Fruit fly (Drosophila melanogaster): Measurements from ENCODE around the gene CG17841.

The CG17841 gene

DNA sequence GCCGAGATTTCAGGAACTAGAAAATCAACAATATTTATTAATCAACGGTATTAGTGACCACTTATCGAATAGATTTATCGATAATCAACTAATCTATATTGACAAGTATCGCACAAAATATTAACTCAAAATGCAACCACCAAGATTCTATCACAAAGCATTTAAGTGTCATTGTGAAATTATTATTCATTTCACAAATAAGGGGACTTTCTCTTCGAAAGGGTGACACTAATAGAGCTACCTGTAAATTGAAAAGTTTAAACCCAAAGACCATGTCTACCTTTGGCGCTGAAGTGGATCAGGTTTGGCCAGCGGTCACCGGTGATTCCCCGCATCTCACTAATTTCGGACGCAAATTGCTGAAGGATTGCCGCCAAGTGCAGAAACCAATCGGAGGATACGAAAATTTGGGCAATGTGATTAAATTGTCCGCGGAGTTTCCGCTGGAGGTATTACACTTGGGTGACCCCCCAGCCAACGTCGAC is 41.5 kb upstream of the CG17841 start, which contains the start of gene CG2909:
Gene CG2909 (plus strand): TSS at position 119 of the 485 bp plus-strand sequence.
- TF ChIP-seq Rel (GFP tag; optimal IDR thresholded peaks at IDR 0.05) = no peak
- TF ChIP-seq Rel (tag; optimal IDR thresholded peaks at IDR 0.05) = peak; percentile 97
- TF ChIP-seq lola (GFP tag; optimal IDR thresholded peaks at IDR 0.05) = no peak

DNA sequence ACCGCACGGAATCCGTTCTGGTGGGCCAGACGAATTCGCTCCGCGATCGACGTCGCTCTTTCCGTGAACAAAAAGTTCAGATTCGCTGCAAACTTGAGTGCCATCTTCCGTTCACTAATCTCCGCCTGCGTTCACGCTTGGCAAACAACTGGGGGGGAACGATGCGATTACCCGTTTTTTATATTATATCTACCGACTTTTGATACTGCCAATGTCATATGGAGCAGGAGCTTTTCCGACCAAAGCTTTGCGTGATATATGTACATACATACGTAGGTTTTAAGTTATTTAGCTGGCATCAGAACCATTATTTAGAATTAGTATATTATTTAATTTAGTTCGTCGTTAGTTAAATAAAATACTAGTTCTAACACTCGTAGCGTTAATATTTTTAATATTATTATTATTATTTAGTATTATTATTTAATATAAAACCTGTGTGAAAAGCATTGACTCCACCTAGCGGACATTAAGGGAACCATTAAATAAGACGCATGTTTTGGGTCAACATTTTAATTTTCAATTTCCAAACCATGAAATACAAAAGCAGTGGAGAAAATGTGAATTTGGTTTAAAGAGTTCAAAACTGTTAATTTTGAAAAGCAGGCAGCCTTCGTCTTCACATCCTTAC is 38.1 kb upstream of the CG17841 start, which contains the start of gene Gip:
Gene Gip (minus strand): TSS at position 214 of the 631 bp plus-strand sequence.
- TF ChIP-seq Hr83 (GFP tag; optimal IDR thresholded peaks at IDR 0.05; ENCODE audit: poor library complexity, severe bottlenecking) = peak; percentile 79
- no peak for TF ChIP-seq Rel (GFP tag; optimal IDR thresholded peaks at IDR 0.05)
- peak; percentile 73 for TF ChIP-seq Rel (tag; optimal IDR thresholded peaks at IDR 0.05)
- peak; percentile 35 for TF ChIP-seq Jra (GFP tag; optimal IDR thresholded peaks at IDR 0.05)
- peak; percentile 65 for TF ChIP-seq Vsx2 (GFP tag; optimal IDR thresholded peaks at IDR 0.05; ENCODE audit: partially characterized antibody)
- peak; percentile 48 for TF ChIP-seq Sp1 (GFP tag; optimal IDR thresholded peaks at IDR 0.05)
- peak; percentile 2 for TF ChIP-seq HLH106 (tag; optimal IDR thresholded peaks at IDR 0.05)
- no peak for TF ChIP-seq N (GFP tag; optimal IDR thresholded peaks at IDR 0.05)
- TF ChIP-seq Hnf4 (GFP tag; optimal IDR thresholded peaks at IDR 0.05) = peak; percentile 58
- peak; percentile 35 for TF ChIP-seq Dif (GFP tag; optimal IDR thresholded peaks at IDR 0.05; ENCODE audit: partially characterized antibody)
- no peak for TF ChIP-seq CG9705 (GFP tag; optimal IDR thresholded peaks at IDR 0.05)
- peak; percentile 55 for TF ChIP-seq br (GFP tag; optimal IDR thresholded peaks at IDR 0.05)
- peak; percentile 19 for TF ChIP-seq OdsH (GFP tag; optimal IDR thresholded peaks at IDR 0.05)
- peak in 1 of 2 experiments; percentile 18 for TF ChIP-seq foxo (GFP tag; optimal IDR thresholded peaks at IDR 0.05)
- TF ChIP-seq rgr (GFP tag; optimal IDR thresholded peaks at IDR 0.05) = peak; percentile 68
- TF ChIP-seq h (GFP tag; optimal IDR thresholded peaks at IDR 0.05) = peak; percentile 68
- no peak for TF ChIP-seq ey (GFP tag; optimal IDR thresholded peaks at IDR 0.05)
- peak; percentile 24 for TF ChIP-seq fru (GFP tag; optimal IDR thresholded peaks at IDR 0.05)
- TF ChIP-seq sage (GFP tag; optimal IDR thresholded peaks at IDR 0.05) = peak; percentile 47
- TF ChIP-seq sv (GFP tag; optimal IDR thresholded peaks at IDR 0.05) = no peak

DNA sequence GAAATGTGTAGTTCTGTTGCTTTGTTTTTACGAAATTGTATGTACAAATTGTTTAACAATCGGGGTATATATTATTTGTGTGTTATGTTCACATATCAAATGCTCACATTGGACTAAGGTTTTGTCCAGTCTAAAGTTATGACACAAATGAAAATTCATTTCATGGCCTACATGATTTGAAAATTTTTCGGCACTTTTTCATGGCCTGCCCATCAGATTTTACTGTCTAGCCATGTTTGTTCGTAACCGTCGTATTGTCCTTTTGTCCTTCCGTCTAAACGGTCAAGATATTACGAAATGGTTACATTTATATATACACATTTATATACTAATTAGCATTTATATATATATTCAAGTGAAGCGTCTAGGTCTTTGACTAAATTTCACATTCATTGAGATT is 36.1 kb upstream of the CG17841 start, which contains the start of gene CG15306:
Gene CG15306 (minus strand): TSS at position 101 of the 400 bp plus-strand sequence.
- TF ChIP-seq dl (GFP tag; optimal IDR thresholded peaks at IDR 0.05; ENCODE audit: insufficient read depth in 1 of 2, partially characterized antibody in 2 of 2) = no peak

DNA sequence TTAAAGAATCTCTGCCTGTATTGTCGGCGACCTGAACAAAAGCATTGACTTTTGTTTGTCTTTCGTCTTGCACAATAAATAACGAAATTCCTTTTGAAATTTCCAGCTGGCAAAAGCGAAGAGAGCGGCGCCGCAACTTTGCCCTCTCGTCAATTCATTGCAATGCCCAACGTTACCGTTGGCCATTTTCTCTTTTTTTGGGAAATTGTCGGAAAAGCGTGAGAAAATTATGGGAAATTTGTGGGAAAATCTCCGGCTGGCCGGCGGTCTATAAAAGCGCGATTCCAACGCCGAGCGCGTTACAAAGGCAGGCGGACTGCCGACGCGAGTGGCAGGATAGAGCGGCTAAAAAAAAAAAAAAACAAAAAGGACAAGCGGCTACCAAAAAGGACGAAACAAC is 34.5 kb upstream of the CG17841 start, which contains the start of gene CG43740:
Gene CG43740 (plus strand): TSS at position 301 of the 400 bp plus-strand sequence.
- TF ChIP-seq ey (GFP tag; optimal IDR thresholded peaks at IDR 0.05) = no peak
- no peak for TF ChIP-seq dmrt93B (GFP tag; optimal IDR thresholded peaks at IDR 0.05)
- TF ChIP-seq Hnf4 (GFP tag; optimal IDR thresholded peaks at IDR 0.05) = no peak
- TF ChIP-seq CG9705 (GFP tag; optimal IDR thresholded peaks at IDR 0.05) = no peak
- TF ChIP-seq woc (GFP tag; optimal IDR thresholded peaks at IDR 0.05) = no peak
- TF ChIP-seq usp (GFP tag; optimal IDR thresholded peaks at IDR 0.05) = no peak
- TF ChIP-seq Jra (GFP tag; optimal IDR thresholded peaks at IDR 0.05) = no peak
- TF ChIP-seq dl (GFP tag; optimal IDR thresholded peaks at IDR 0.05; ENCODE audit: insufficient read depth in 1 of 2, partially characterized antibody in 2 of 2) = no peak
- no peak for TF ChIP-seq rgr (GFP tag; optimal IDR thresholded peaks at IDR 0.05)
- no peak for TF ChIP-seq CrebA (GFP tag; optimal IDR thresholded peaks at IDR 0.05; ENCODE audit: borderline replicate concordance)
- no peak for TF ChIP-seq CG32264 (GFP tag; optimal IDR thresholded peaks at IDR 0.05)
- no peak for TF ChIP-seq Vsx2 (GFP tag; optimal IDR thresholded peaks at IDR 0.05; ENCODE audit: partially characterized antibody)
- TF ChIP-seq jim (GFP tag; optimal IDR thresholded peaks at IDR 0.05) = no peak
- no peak for TF ChIP-seq br (GFP tag; optimal IDR thresholded peaks at IDR 0.05)
- no peak for TF ChIP-seq Dfd (GFP tag; optimal IDR thresholded peaks at IDR 0.05)
- no peak for TF ChIP-seq Hr78 (GFP tag; optimal IDR thresholded peaks at IDR 0.05)
- TF ChIP-seq Abd-B (GFP tag; optimal IDR thresholded peaks at IDR 0.05) = no peak
- no peak for TF ChIP-seq lola (GFP tag; optimal IDR thresholded peaks at IDR 0.05)
- no peak for TF ChIP-seq fru (GFP tag; optimal IDR thresholded peaks at IDR 0.05)

Measured in whole organism, wandering third instar larva.